Worm (Caenorhabditis elegans): Measurements from ENCODE around the gene Y67D2.5.

The Y67D2.5 gene

DNA sequence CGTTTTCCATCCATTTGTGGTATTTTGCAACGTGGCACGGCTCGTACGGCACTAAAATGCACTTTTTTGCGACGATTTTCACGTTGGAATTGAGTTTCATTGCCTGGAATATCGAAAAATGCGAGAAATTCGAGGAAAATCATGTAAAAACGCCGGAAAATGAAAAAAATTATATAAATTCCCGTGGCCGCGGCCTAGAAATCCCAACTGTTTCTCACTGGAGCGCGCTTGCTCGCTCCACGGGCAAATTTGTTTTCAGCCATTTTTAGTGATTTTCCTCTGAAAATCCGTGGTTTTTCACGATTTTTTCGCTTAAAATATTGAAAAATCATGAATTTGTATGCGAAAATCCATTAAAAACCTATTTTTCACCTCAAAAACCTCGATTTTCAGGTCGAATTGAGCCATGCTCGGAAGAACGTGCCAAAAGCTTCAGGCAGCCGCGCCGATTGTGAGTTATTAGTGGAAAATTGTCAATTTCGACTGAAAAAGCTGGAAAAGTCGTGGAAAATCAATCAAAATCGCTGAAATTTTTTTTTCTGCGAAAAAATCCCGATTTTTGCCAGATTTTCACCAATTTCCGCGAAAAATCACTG is at the start of gene Y67D2.5, which contains the start of gene cisd-3.2:
TSS of gene Y67D2.5 (minus strand) at position 145 of the 596 bp plus-strand sequence.
TSS of gene cisd-3.2 (plus strand) at position 394 of the 596 bp plus-strand sequence.
- TF ChIP-seq C34F6.9 (tag; optimal IDR thresholded peaks at IDR 0.05): peak; percentile 30
- peak; percentile 43 for TF ChIP-seq gmeb-1 (tag; optimal IDR thresholded peaks at IDR 0.05)
- TF ChIP-seq alr-1 (tag; optimal IDR thresholded peaks at IDR 0.05): no peak
- peak; percentile 40 for TF ChIP-seq unc-55 (GFP tag; optimal IDR thresholded peaks at IDR 0.05)
- TF ChIP-seq lin-13 (GFP tag; optimal IDR thresholded peaks at IDR 0.05): peak; percentile 44
- peak; percentile 23 for TF ChIP-seq F13H6.1 (tag; optimal IDR thresholded peaks at IDR 0.05)
- no peak for TF ChIP-seq ztf-1 (GFP tag; conservative IDR thresholded peaks at IDR 0.05)
- peak in 1 of 2 experiments; percentile 37 for TF ChIP-seq lsy-2 (tag; optimal IDR thresholded peaks at IDR 0.05)

ce11 chrIII:1584216-1584715 is 44.2 kb upstream of the Y67D2.5 start:
- no peak for TF ChIP-seq R02D3.7 (tag; optimal IDR thresholded peaks at IDR 0.05)
- no peak for TF ChIP-seq dmd-4 (tag; optimal IDR thresholded peaks at IDR 0.05)
- no peak for TF ChIP-seq elt-3 (tag; optimal IDR thresholded peaks at IDR 0.05)
- no peak for TF ChIP-seq gmeb-1 (tag; optimal IDR thresholded peaks at IDR 0.05)

ce11 chrIII:1583529-1583928 is 43.5 kb upstream of the Y67D2.5 start:
- no peak for TF ChIP-seq lin-39 (tag; optimal IDR thresholded peaks at IDR 0.05)
- no peak for TF ChIP-seq nhr-129 (tag; optimal IDR thresholded peaks at IDR 0.05)
- TF ChIP-seq lin-11 (tag; optimal IDR thresholded peaks at IDR 0.05): no peak

DNA sequence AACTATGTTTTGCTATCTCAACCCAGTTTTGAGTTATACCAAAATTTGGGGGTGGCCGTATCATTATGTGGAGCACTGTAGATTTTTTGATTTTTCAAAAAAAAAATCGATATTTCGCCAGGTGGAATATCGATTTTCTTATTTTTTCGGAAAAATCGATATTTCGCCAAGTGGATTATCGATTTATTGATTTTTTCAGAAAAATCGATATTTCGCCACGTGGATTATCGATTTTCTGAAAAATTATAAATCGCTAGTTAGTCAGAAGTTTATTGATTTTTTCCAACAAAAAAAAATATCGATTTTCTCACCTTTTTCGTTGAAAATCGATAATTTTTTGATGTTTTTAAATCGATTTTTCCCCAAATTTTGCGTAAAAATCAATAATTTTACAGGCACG is 40.1 kb upstream of the Y67D2.5 start:
- TF ChIP-seq elt-1 (tag; optimal IDR thresholded peaks at IDR 0.05): no peak
- TF ChIP-seq sma-3 (GFP tag; optimal IDR thresholded peaks at IDR 0.05): no peak
- no peak for TF ChIP-seq nhr-11 (tag; optimal IDR thresholded peaks at IDR 0.05)
- no peak for TF ChIP-seq mab-5 (tag; optimal IDR thresholded peaks at IDR 0.05)
- TF ChIP-seq ama-1 (optimal IDR thresholded peaks at IDR 0.05): no peak
- TF ChIP-seq ztf-4 (tag; optimal IDR thresholded peaks at IDR 0.05): no peak
- TF ChIP-seq aly-2 (tag; optimal IDR thresholded peaks at IDR 0.05): no peak
- no peak for TF ChIP-seq fos-1 (tag; optimal IDR thresholded peaks at IDR 0.05)
- no peak for TF ChIP-seq nhr-6 (tag; optimal IDR thresholded peaks at IDR 0.05)

DNA sequence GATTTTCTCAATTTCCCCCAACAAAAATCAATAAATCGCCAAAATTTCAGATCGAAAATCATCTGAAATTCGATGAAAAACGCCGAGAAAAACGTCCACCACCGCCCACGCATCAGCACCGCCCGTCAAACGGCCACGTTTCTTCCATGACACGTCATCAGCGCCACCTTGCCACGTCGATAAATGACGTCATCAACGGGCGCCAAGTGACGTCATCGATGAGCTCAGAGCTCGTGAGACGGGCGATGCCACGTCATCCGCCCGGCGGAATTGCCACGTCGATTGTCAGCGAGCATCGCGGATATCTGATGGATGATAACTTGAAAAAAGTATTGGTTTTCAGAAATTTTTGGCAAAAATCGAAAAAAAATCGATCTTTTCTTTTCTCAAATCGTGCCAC is 39.0 kb upstream of the Y67D2.5 start:
- no peak for TF ChIP-seq unc-62 (GFP tag; optimal IDR thresholded peaks at IDR 0.05)
- TF ChIP-seq peb-1 (tag; optimal IDR thresholded peaks at IDR 0.05): no peak
- TF ChIP-seq nhr-237 (tag; optimal IDR thresholded peaks at IDR 0.05): no peak
- no peak for TF ChIP-seq sma-3 (GFP tag; optimal IDR thresholded peaks at IDR 0.05)
- TF ChIP-seq sem-4 (tag; optimal IDR thresholded peaks at IDR 0.05): no peak
- TF ChIP-seq egl-27 (tag; optimal IDR thresholded peaks at IDR 0.05): no peak
- TF ChIP-seq unc-39 (tag; optimal IDR thresholded peaks at IDR 0.05): no peak

ce11 chrIII:1578566-1578965 is 38.5 kb upstream of the Y67D2.5 start:
- TF ChIP-seq lin-13 (GFP tag; optimal IDR thresholded peaks at IDR 0.05): no peak
- no peak for TF ChIP-seq mbf-1 (tag; optimal IDR thresholded peaks at IDR 0.05)

ce11 chrIII:1576451-1576850 is 36.4 kb upstream of the Y67D2.5 start, which contains the start of gene Y22D7AL.7:
Y22D7AL.7 (plus strand) TSS chrIII:1576751.
- TF ChIP-seq nhr-237 (tag; optimal IDR thresholded peaks at IDR 0.05) (no peak), blmp-1 (tag; optimal IDR thresholded peaks at IDR 0.05; ENCODE audit: insufficient read depth) (no peak), nhr-11 (tag; optimal IDR thresholded peaks at IDR 0.05) (no peak), ztf-1 (GFP tag; conservative IDR thresholded peaks at IDR 0.05) (no peak), crh-2 (tag; optimal IDR thresholded peaks at IDR 0.05) (no peak), skn-1 (tag; optimal IDR thresholded peaks at IDR 0.05) (no peak), ceh-16 (tag; optimal IDR thresholded peaks at IDR 0.05) (no peak), snpc-4 (tag; optimal IDR thresholded peaks at IDR 0.05) (no peak), ztf-4 (tag; optimal IDR thresholded peaks at IDR 0.05) (no peak), nhr-10 (tag; optimal IDR thresholded peaks at IDR 0.05) (no peak), nhr-12 (tag; optimal IDR thresholded peaks at IDR 0.05) (no peak), nhr-23 (tag; optimal IDR thresholded peaks at IDR 0.05) (no peak), nhr-21 (tag; optimal IDR thresholded peaks at IDR 0.05) (no peak), unc-39 (tag; optimal IDR thresholded peaks at IDR 0.05) (no peak)

Data from whole organism, L2 larva.